Fruit fly (Drosophila melanogaster) whole organism, wandering third instar larva: ENCODE data around the gene Sarm.

ENCODE experiments used
- Jra ChIP-seq: sonication (Bioruptor generic); optimal IDR thresholded peaks from 2 replicates; lab custom pipeline; 2016; ENCODE audit warnings: missing biosample characterization, missing genetic modification characterization
- dl ChIP-seq, 2 experiments: fragments of 175-275, 200-275 bp in 1 of 2; fragments of 200-275 bp in 1 of 2; sonication (Bioruptor generic); optimal IDR thresholded peaks; lab custom pipeline; 2018; ENCODE audit warnings: mild to moderate bottlenecking in 2 of 2, missing biosample characterization in 2 of 2, missing genetic modification characterization in 2 of 2, moderate library complexity in 2 of 2; ENCODE audit not compliant: partially characterized antibody in 2 of 2, insufficient read depth in 1 of 2
- dmrt93B ChIP-seq: fragments of 200-800 bp; sonication (Bioruptor generic); optimal IDR thresholded peaks from 2 replicates; lab custom pipeline; 2018; ENCODE audit warnings: missing biosample characterization, mild to moderate bottlenecking, missing genetic modification characterization
- foxo ChIP-seq, 2 experiments: fragments of 200-800 bp; sonication (Bioruptor generic); optimal IDR thresholded peaks; 2 replicates in 1 of 2; 3 replicates in 1 of 2; lab custom pipeline; 2016 to 2017; ENCODE audit warnings: missing biosample characterization in 2 of 2, missing genetic modification characterization in 2 of 2
- pan ChIP-seq: fragments of >200 bp; optimal IDR thresholded peaks from 2 replicates; lab custom pipeline; 2017
- psq ChIP-seq: fragments of 200-800 bp; sonication (Bioruptor generic); optimal IDR thresholded peaks from 3 replicates; lab custom pipeline; 2017; ENCODE audit warnings: missing biosample characterization, mild to moderate bottlenecking, missing genetic modification characterization, moderate library complexity
- sage ChIP-seq: fragments of 200-800 bp; sonication (Bioruptor generic); optimal IDR thresholded peaks from 2 replicates; lab custom pipeline; 2016; ENCODE audit warnings: missing biosample characterization, mild to moderate bottlenecking, missing genetic modification characterization
- usp ChIP-seq: fragments of >200 bp; optimal IDR thresholded peaks from 2 replicates; lab custom pipeline; 2017; ENCODE audit warnings: missing biosample characterization, missing genetic modification characterization

DNA sequence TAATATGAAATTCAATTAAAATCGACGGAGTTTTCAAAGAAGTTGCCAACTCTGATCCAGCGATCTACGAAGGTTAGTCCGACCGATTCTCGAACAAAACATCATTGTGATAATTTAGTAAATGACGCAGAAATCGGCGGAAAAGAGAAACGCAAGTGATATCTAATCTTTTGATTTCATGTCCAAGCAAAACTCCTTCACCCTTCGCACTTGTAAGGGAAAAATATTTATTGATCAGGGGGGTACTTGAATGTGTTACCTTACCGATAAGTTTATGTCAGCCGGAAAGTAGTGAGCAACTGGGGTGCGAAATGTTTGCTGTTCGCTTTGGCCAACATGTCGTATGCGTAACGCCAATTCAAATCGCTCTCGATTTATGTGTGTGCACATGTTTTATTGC, 33.4 kb downstream of the Sarm start:
- no peak for TF ChIP-seq sage
- no peak for TF ChIP-seq dl (GFP tag; optimal IDR thresholded peaks at IDR 0.05; lab: Kevin White, UChicago; ENCODE audit: insufficient read depth in 1 of 2, partially characterized antibody in 2 of 2)
- TF ChIP-seq usp (GFP tag; lab: Kevin White, UChicago) = no peak
- TF ChIP-seq Jra (GFP tag; lab: Kevin White, UChicago) = no peak
- TF ChIP-seq pan (lab: Kevin White, UChicago) = no peak
- no peak for TF ChIP-seq dmrt93B (GFP tag; lab: Kevin White, UChicago)
- TF ChIP-seq psq (GFP tag; lab: Kevin White, UChicago) = no peak
- TF ChIP-seq foxo (GFP tag; optimal IDR thresholded peaks at IDR 0.05; lab: Kevin White, UChicago) = no peak
